Fruit fly (Drosophila melanogaster): ENCODE measurements around the gene CG32201.

Gene CG32201

DNA sequence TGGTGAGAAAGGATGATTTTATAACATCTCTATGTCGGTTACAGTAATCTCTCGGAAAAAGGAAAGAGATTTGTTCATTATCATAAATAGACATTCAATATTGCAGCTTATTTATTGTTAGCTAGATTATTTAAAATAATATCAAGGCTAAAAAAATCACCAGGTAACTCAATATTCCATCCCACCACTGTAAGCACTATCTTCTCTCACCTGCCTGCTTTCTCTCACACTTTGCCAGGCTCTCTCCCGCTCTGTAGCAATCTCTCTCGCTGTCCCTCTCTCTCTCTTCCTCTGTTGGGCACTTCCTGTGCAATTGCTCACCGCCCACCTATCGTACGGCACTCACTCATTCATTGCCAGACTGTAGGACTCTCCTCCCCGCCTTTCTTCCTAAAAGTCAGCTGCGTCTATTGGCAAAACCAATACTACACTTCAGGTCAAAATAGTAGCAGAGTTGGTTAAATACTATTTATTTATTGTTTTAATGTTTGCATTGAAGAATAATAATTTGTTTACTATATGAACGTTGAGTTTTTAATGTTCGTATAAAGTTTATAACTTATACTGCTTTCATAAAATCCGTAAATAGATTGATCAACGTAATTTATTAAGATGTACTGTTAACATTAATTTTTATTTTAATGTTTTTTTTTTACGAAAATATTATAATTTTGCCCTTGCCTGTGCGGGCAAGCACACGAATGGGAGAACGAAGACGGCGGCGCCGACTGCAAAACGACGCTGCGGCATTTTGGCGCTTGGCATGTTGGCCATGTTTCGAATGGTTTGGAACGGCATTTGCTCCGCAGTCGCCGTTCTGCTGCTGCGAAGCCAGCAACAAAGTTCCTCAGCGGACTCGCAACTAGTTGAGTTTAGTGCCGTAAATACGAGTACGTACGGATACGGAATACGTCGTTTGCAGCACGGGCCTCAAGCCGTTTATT, 31.4 kb downstream of the CG32201 start (continued):
- no peak for TF ChIP-seq CG7271 (tag; optimal IDR thresholded peaks at IDR 0.05)
- TF ChIP-seq CG7556 (GFP tag; optimal IDR thresholded peaks at IDR 0.05) = peak; percentile 98
- TF ChIP-seq run (tag; optimal IDR thresholded peaks at IDR 0.05) = peak; percentile 91
- TF ChIP-seq H2.0 (GFP tag; IDR thresholded peaks at IDR 0.05) = peak; percentile 98
- peak; percentile 84 for TF ChIP-seq abd-A (tag; optimal IDR thresholded peaks at IDR 0.05)
- TF ChIP-seq bigmax (GFP tag; optimal IDR thresholded peaks at IDR 0.05) = no peak
- peak; percentile 94 for TF ChIP-seq CG13296 (GFP tag; optimal IDR thresholded peaks at IDR 0.05)
- no peak for TF ChIP-seq hkb (optimal IDR thresholded peaks at IDR 0.05)
- TF ChIP-seq hkb (GFP tag; IDR thresholded peaks at IDR 0.05) = peak; percentile 96
- TF ChIP-seq otp (GFP tag; IDR thresholded peaks at IDR 0.05) = peak; percentile 94
- no peak for TF ChIP-seq unc-4 (GFP tag; IDR thresholded peaks at IDR 0.05; ENCODE audit: partially characterized antibody)
- peak; percentile 88 for TF ChIP-seq CG1603 (tag; optimal IDR thresholded peaks at IDR 0.05)
- peak; percentile 88 for TF ChIP-seq CG7357 (GFP tag; IDR thresholded peaks at IDR 0.05)
- TF ChIP-seq gt (GFP tag; IDR thresholded peaks at IDR 0.05) = peak; percentile 88
- peak; percentile 84 for TF ChIP-seq CG18011 (GFP tag; optimal IDR thresholded peaks at IDR 0.05)
- peak in 1 of 2 experiments; percentile 68 for TF ChIP-seq crp (GFP tag; optimal IDR thresholded peaks at IDR 0.05)
- TF ChIP-seq cad (GFP tag; optimal IDR thresholded peaks at IDR 0.05) = no peak
- peak; percentile 62 for TF ChIP-seq exex (tag; optimal IDR thresholded peaks at IDR 0.05)
- peak; percentile 96 for TF ChIP-seq lilli (GFP tag; optimal IDR thresholded peaks at IDR 0.05)
- peak; percentile 77 for TF ChIP-seq CG17568 (GFP tag; optimal IDR thresholded peaks at IDR 0.05)
- TF ChIP-seq CG11696 (GFP tag; IDR thresholded peaks at IDR 0.05) = peak; percentile 91
- no peak for TF ChIP-seq prd (optimal IDR thresholded peaks at IDR 0.05)
- TF ChIP-seq prd (GFP tag; IDR thresholded peaks at IDR 0.05) = peak; percentile 98
- peak; percentile 16 for TF ChIP-seq grn (GFP tag; optimal IDR thresholded peaks at IDR 0.05)
- TF ChIP-seq HmgZ (tag; optimal IDR thresholded peaks at IDR 0.05) = peak; percentile 96
- peak; percentile 91 for TF ChIP-seq Doc2 (GFP tag; IDR thresholded peaks at IDR 0.05)
- peak; percentile 95 for TF ChIP-seq Xrp1 (GFP tag; IDR thresholded peaks at IDR 0.05)
- TF ChIP-seq CG11456 (GFP tag; IDR thresholded peaks at IDR 0.05) = peak; percentile 99
- TF ChIP-seq Aef1 (GFP tag; IDR thresholded peaks at IDR 0.05) = peak; percentile 98
- no peak for TF ChIP-seq CG7745 (tag; optimal IDR thresholded peaks at IDR 0.05)
- peak; percentile 87 for TF ChIP-seq org-1 (GFP tag; optimal IDR thresholded peaks at IDR 0.05)
- no peak for TF ChIP-seq usp (GFP tag; optimal IDR thresholded peaks at IDR 0.05)
- TF ChIP-seq NFAT (GFP tag; IDR thresholded peaks at IDR 0.05) = peak; percentile 99
- TF ChIP-seq onecut (GFP tag; IDR thresholded peaks at IDR 0.05) = peak; percentile 83
- TF ChIP-seq CG11560 (tag; IDR thresholded peaks at IDR 0.05) = peak; percentile 92
- peak; percentile 81 for TF ChIP-seq Blimp-1 (GFP tag; optimal IDR thresholded peaks at IDR 0.05)
- TF ChIP-seq gem (tag; optimal IDR thresholded peaks at IDR 0.05) = peak; percentile 95
- no peak for TF ChIP-seq h (optimal IDR thresholded peaks at IDR 0.05)
- peak; percentile 91 for TF ChIP-seq CG9727 (GFP tag; optimal IDR thresholded peaks at IDR 0.05)
- TF ChIP-seq ERR (GFP tag; optimal IDR thresholded peaks at IDR 0.05) = peak; percentile 88
- TF ChIP-seq MTF-1 (GFP tag; optimal IDR thresholded peaks at IDR 0.05; ENCODE audit: borderline replicate concordance) = peak; percentile 72
- peak; percentile 72 for TF ChIP-seq CG12236 (GFP tag; optimal IDR thresholded peaks at IDR 0.05)
- peak; percentile 4 for TF ChIP-seq Neu2 (GFP tag; optimal IDR thresholded peaks at IDR 0.05; ENCODE audit: borderline replicate concordance)
- peak; percentile 90 for TF ChIP-seq cwo (GFP tag; optimal IDR thresholded peaks at IDR 0.05)
- peak; percentile 31 for TF ChIP-seq CG4707 (GFP tag; optimal IDR thresholded peaks at IDR 0.05)
- TF ChIP-seq GATAe (GFP tag; conservative IDR thresholded peaks at IDR 0.05) = peak; percentile 83
- TF ChIP-seq Fer1 (GFP tag; optimal IDR thresholded peaks at IDR 0.05) = peak; percentile 97
- peak; percentile 96 for TF ChIP-seq CG18599 (GFP tag; optimal IDR thresholded peaks at IDR 0.05)
- peak; percentile 97 for TF ChIP-seq CG4730 (GFP tag; IDR thresholded peaks at IDR 0.05)
